In genomic region chr2L:2449665-2450064, dm6 we compare ENCODE assay signal across 2 fruit fly cellular contexts.
TF ChIP-seq lines count a peak whose summit lies in the region.

No protein-coding gene starts in this region.

- TF ChIP-seq CTCF in whole organism, embryonic (GFP tag; optimal IDR thresholded peaks at IDR 0.05; lab: Kevin White, UChicago) = no peak

TF ChIP-seq in whole organism, embryonic, 481 proteins besides CTCF, POLR2A, EP300 and RAD21:
- TF ChIP-seq D (optimal IDR thresholded peaks at IDR 0.05; lab: Kevin White, UChicago) (peak; percentile 47), D (GFP tag; optimal IDR thresholded peaks at IDR 0.05; lab: Kevin White, UChicago) (no peak), Nf-YC (tag; optimal IDR thresholded peaks at IDR 0.05; lab: Kevin White, UChicago) (peak; percentile 70), tll (GFP tag; optimal IDR thresholded peaks at IDR 0.05; lab: Kevin White, UChicago) (peak in 1 of 2 experiments; percentile 89), twi (tag; optimal IDR thresholded peaks at IDR 0.05; lab: Kevin White, UChicago) (peak; percentile 2), sqz (GFP tag; optimal IDR thresholded peaks at IDR 0.05; lab: Kevin White, UChicago) (peak; percentile 26), vvl (GFP tag; IDR thresholded peaks at IDR 0.05; lab: Robert Waterston, UW) (no peak), z (GFP tag; IDR thresholded peaks at IDR 0.05; lab: Robert Waterston, UW) (peak; percentile 80), CG9797 (GFP tag; optimal IDR thresholded peaks at IDR 0.05; lab: Kevin White, UChicago) (no peak), Nf-YB (GFP tag; optimal IDR thresholded peaks at IDR 0.05; lab: Kevin White, UChicago) (peak; percentile 89), sima (GFP tag; optimal IDR thresholded peaks at IDR 0.05; lab: Kevin White, UChicago) (no peak), CG4360 (GFP tag; IDR thresholded peaks at IDR 0.05; lab: Robert Waterston, UW) (peak; percentile 61), zen (tag; optimal IDR thresholded peaks at IDR 0.05; lab: Kevin White, UChicago) (peak; percentile 66), kni (GFP tag; optimal IDR thresholded peaks at IDR 0.05; lab: Kevin White, UChicago) (peak; percentile 33), cg (GFP tag; optimal IDR thresholded peaks at IDR 0.05; lab: Kevin White, UChicago) (peak; percentile 71), ac (GFP tag; optimal IDR thresholded peaks at IDR 0.05; lab: Kevin White, UChicago) (no peak)

TF ChIP-seq in whole organism, pupa, 21 proteins besides CTCF, POLR2A, EP300 and RAD21:
- TF ChIP-seq CG9948 (tag; optimal IDR thresholded peaks at IDR 0.05; lab: Kevin White, UChicago) (no peak), gl (tag; optimal IDR thresholded peaks at IDR 0.05; lab: Kevin White, UChicago) (peak; percentile 29), CG32121 (GFP tag; IDR thresholded peaks at IDR 0.05; lab: Robert Waterston, UW) (no peak)
